Fruit fly (Drosophila melanogaster) ovary, adult (tissue): ENCODE data around the gene Sgs8.

Experiments
- CG17801 ChIP-seq: fragments of 200-800 bp; optimal IDR thresholded peaks from 2 replicates; lab custom pipeline; 2019; ENCODE audit warnings: missing biosample characterization, mild to moderate bottlenecking, missing genetic modification characterization, moderate library complexity; ENCODE audit not compliant: partially characterized antibody

Sgs8 gene

DNA sequence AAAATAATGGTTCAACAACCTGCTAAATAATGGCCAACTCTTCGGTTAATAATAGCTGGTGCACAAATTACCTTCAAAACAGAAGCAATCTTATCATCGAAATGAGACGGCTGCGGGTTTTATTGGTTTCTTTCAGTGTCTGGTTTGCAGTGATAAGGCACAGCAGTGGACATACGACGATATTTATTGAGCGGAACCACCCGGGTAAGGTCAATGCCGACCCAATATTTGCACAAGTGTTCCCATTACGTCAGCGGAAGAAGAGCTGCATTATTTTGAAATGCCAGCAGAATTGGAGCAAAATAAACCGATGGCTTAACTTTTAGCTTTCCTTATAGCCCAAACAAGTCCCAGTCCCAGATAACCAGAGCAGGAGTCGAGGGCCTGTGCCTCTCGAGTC lies 16.6 kb upstream of the Sgs8 start:
- TF ChIP-seq CG17801, result no peak

DNA sequence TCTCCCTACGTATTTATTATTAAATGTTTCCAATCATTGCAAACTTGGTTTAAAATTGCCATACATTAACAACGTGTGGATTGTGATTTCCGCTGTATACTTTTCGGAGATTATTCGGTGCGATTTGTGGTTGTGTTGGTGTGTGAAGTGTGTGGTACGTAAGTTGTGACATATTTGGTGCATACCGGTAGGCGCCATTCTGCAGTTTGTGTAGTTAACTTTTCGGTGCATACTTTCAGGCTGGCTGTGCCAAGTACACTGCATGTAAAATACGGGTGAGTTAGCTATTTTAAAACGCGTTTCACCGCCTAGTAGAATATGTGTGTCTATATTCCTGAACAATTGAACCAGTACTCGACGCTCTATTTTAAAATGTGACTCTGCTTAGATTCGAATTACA lies 14.1 kb upstream of the Sgs8 start:
- peak; percentile 5 for TF ChIP-seq CG17801

DNA sequence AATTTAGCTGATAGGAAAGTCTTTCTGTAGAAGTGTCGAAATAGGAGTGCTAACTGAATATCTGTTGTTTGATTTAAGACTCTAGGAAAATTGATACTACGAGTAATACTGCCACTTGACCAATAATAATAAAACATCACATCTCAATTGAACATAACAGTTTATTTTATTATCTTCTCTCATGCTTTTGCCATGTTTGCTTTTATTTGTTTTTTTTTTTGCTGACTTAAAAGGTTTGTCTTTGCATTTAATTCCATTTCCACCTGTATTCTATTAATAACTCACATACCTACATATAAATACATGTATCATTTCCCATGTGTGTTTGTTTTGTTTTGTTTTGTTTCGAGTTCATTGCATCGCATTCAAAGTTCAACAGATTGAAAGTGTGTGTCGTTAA lies 13.4 kb upstream of the Sgs8 start, which contains the start of the genes CG11714 and Fuca:
Gene CG11714, minus strand, starts transcription at position 101 of the 400 bp plus-strand sequence.
Gene Fuca, minus strand, starts transcription at position 101 of the 400 bp plus-strand sequence.
- TF ChIP-seq CG17801, result no peak

DNA sequence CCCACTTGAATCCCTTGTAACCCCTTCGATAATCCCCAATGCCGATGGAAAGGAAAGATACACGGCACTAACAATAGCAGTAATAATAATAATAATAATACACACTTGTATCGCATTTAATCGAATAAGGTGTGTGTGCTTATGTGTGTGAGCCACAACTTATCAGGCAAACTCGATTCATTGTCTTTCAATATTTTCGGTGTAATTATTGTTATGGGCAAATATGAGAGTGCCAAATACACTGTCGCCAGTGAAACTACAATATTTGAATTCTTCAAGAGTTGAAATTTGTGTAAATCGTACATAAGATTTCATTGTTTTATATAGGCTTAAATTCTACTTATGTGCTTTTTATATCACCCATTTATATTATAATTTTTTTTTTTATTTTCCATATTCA lies 7.0 kb upstream of the Sgs8 start:
- TF ChIP-seq CG17801, result no peak

DNA sequence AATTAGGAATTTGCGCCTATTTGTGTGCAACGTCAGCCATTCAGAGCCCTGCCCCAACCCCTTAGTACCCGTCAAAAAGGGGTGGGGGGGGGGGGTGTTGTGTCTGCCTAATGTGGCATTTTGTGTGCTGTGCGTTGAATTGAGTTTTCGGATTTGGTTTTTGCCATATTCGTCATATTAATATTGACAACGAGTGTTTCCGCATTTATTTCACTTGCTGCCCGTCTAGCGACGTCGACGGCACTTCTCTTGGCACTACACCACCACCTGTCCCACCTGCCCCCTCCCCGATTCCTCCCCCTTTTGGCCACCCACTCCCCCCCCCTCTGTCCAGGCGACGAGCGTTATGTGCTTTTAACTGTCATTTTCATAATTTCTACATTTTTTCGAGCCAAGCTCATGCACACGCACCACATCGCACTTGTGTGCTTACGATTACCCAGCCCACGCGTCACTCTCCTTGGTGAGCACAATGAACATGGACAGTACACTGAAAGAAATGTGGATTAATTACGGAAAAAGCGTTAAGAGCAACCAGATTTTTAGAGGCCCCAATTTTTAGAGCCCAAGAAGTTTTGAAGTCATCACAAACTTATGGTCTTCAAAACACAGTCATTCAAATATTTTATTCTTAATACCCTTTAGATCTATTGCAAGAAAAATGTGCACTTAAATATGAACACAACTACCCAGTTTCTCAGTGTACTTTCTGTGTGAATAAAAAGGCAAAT lies 6.3 kb upstream of the Sgs8 start:
- no peak for TF ChIP-seq CG17801

DNA sequence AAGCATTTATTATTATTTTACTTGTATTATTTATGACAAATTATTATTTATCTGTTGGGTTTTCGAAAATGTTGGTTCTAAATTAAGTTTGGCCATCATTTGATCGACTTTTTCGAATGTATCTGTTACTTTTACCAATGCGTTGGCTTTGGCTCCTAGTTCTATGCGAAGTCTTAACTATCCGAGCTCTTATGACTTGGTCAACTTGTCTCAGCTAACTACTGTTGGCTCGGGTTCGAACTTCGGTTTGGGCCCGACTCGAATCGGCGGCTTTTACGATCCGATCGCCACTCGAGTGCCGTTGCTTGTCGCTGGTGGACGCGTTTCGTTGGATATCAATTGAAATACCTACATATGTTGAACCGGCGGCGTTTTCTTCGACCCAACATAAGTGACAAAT lies 4.2 kb upstream of the Sgs8 start, which contains the start of gene CG7512:
Gene CG7512, plus strand, starts transcription at position 301 of the 400 bp plus-strand sequence.
- TF ChIP-seq CG17801, result no peak

DNA sequence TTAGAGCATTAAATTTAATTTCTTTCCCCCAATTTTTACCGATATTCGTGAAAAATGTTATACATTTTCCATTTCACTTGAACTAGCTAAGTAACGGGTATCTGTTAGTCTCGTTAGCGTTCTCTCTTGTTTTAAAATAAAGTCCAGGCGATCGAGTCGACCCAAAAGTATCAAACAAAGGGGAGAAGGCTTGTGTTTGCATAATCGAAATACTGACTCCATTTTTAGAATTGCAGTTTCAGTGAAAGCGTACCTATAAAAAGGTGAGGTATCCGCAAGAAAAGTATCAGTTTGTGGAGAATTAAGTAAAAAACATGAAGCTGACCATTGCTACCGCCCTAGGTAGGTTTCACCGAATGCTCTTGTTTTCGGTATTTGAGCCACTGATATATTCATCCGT lies 2.7 kb upstream of the Sgs8 start, which contains the start of gene Sgs3:
Gene Sgs3, plus strand, starts transcription at position 301 of the 400 bp plus-strand sequence.
- no peak for TF ChIP-seq CG17801

DNA sequence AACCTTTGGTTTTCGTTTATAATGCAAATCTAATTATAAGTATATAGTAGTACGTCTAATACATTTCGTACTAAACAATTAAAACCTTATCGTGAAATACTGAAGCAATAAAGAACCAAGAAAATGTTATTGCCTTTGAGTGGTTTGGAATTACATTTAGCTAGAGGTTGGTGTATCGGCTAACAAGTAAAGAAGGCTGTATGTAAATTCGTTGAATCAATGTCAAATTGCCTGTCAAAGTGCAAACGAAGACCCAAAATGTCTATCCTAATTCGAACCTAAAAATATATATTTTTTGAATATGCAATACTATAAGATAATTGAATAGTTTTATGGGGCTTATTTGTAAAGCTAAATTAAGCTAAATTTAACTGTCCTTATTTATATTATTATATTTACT lies 2.0 kb upstream of the Sgs8 start:
- TF ChIP-seq CG17801, result no peak

DNA sequence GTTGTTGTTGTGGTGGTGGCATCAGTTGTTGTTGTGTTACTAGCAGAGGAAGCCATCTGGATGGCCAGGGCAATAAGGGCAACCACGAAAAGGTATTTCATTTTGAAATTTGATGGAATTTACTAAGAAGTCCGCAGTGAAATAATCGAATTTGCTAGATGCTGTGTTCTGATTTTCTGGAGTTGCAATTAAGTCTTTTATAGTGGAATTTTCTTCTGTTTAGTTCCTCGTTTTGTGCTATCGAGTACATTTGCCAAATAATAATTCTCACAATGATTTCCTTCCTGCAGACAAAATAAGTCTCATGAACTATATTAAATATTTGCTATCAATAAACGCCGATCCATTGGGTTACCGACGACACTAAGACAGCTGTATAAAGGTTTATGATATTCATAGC lies 1.3 kb upstream of the Sgs8 start, which contains the start of gene CG33272:
Gene CG33272, minus strand, starts transcription at position 101 of the 400 bp plus-strand sequence.
- TF ChIP-seq CG17801, result no peak

DNA sequence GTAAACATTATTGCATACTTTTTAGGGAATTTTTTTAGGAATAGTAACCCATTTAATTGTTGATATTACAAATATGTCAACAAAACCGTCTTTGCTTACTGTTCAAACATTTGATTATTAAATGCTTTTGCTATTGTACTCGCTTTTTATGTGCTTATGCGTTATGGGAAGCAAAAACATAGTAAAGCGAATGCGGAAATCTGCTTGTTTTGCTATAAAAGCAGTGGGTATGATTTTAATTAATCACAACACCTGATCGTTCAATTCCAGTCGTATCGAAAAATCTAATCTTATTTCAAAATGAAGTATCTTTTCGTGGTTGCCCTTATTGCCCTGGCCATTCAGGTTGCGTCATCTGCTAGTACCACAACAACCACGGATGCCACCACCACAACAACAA lies 857 bp downstream of the Sgs8 start, which contains the start of gene CG33500:
Gene CG33500, plus strand, starts transcription at position 301 of the 400 bp plus-strand sequence.
- no peak for TF ChIP-seq CG17801

DNA sequence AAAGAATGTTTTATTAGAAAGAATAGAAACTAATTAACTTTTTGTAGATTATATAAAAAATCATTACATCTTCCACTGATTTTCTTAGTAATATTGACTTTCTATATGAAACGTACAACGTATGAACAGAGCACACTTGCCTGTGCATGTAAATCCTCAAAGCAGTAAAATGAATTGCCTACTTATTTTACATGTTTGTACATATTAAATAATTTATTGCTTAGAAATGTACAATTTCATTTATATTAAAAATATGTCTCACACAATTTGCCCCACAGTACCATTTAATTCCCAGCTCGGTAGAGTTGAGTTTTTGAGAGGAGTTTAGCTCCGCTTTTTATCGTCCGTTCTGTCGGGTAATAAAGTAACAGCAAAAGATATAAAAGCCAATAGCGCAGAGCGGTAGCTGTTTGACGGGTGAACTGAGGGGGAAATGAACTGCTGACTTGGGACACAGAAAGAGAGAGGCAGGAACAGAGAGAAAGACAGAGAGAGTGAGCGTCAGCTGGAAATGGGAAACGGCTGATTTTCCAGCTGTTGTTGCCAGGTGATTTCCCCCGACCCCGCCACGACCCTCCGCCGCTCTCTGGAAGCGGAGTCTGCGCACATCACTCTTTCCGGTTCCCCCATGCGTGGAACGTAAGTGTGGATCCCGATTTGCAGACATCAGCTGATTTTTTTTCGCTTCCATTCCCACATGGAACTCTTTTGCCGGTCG lies 15.9 kb downstream of the Sgs8 start:
- peak; percentile 34 for TF ChIP-seq CG17801

DNA sequence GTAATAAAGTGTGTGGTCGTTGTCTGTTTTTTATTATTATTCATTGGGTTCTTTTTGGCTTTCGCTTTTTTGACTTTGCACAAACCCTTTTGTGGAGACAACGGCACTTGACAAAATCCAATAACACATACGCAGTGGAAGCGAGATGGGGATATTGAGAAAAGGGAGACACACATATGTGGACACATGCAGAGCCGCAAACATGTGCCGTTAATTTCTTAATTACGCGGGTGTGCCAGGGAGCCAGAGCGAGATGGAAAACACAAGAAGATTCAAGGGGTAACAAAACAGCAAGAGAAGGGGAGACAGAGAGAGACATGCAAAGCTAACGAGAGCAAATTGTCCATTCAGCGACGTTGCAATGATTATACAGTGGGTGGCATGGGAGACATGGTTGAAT lies 16.7 kb downstream of the Sgs8 start:
- no peak for TF ChIP-seq CG17801

DNA sequence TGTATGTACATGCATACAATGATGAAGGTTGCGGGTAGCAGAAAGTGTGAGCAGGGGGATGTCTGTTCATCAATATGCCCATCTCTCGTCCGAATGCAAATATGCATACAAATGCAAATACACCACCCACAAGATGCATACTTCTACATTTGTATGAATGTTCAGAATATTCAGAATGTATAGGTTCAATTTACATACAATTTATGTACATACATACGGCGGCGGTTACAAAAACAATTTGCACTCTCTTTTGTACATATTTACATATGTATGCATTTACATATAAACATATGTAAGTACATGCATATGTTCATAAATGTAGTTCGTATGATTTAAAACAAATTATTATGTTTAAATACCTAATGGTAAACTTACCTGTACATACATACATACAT lies 17.3 kb downstream of the Sgs8 start:
- no peak for TF ChIP-seq CG17801

DNA sequence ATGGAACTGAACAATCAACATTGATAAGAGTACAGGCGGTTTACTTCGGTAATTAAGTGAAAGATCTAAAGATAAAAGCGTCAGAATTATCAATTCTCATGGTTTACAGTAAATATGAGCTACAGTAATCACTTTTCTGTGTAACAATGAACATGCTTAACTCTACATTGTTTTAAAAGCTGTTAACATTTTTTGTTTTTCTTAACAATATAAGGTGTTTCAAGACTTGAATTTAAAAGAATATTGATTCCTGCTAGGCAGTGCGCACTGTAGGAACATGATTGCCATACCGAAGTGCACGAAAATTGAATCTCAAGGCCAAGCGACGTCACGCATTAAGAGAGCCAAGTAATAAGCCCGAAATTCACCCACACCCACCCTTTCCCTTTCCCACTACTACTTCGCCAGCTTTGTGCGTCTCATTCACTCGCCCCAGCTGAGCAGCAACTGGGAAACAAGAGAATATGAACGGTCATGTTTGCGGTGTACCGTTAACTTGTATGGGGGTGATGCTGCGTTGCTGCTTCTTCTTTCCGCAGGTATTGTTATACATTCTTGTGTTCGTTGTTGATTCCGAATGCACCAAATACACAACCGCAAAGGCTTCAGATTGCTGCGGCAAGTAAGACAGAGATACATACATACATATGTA lies 17.8 kb downstream of the Sgs8 start:
- peak; percentile 82 for TF ChIP-seq CG17801

DNA sequence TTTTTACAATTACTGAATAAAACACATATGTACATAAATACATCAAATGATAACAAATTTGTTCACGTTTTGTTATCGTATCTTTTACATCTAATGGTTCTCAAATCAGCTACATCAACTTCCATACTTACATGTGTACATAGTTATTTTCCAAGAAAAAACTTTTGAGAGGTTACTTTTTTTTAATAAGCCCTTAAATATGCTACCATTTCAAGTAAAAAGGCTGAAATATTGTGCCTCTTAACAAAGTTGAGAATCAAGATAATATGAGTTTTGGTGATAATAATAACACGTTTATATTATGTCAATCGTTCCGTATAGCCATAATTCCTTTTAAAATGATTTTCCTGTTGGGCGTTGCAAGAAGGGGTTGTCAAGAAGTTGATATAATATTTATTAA lies 18.7 kb downstream of the Sgs8 start:
- no peak for TF ChIP-seq CG17801

DNA sequence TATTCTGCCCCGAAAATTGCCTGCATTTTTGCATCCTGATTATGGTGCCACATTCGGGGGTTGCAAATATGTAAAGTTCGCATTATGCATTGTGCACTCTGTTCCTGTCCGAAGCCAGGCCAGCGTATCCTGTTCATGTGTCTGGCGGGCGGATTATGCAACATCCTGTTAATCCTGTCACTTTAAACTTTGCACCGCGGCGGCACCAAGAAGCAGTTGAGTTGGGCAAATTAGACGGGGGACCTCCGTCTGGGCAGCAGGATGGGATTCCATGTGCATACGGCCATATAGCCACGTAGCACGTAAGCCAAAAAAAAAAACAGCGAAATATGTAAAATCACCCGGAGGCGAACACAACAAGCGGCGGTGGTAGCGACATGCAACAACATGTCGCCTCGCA lies 19.7 kb downstream of the Sgs8 start:
- no peak for TF ChIP-seq CG17801

DNA sequence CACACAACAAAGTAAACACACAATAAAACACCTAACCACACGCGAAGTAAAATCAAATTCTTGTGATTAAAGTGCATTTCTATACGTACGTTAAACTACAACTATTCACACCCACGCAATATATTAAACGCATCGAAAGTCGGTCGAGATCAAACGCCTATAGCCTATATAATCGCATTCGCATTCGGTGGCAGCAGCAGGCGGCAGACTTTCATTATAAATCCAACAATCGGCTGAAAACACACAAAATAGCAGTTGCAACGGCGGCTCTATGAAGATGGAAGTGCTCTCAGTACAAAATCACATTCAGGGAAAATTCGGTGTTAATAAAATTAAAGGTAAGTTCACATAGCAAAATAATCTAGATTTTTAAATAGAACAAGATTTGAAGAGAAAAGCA lies 20.9 kb downstream of the Sgs8 start:
- no peak for TF ChIP-seq CG17801
